Worm (Caenorhabditis elegans) whole organism, young adult: ENCODE results near the gene mtrr-1.
A peak's percentile ranks its signal among the peaks of the same experiment; 100 is the strongest.

ENCODE experiments used
- B0019.2 ChIP-seq: fragments of 200-800 bp; sonication (Bioruptor generic); conservative IDR thresholded peaks from 2 replicates; pipeline ENCODE4 v1.3.6; 2022; ENCODE audit warnings: missing genetic modification reagents, missing genetic modification characterization, missing compliant biosample characterization
- B0035.1 ChIP-seq: sonication (generic microtip); optimal IDR thresholded peaks from 2 replicates; lab custom pipeline; 2016; ENCODE audit warnings: missing genetic modification characterization, mild to moderate bottlenecking, missing compliant biosample characterization, missing genotype, missing genetic modification reagents
- B0261.1 ChIP-seq: sonication (generic microtip); optimal IDR thresholded peaks from 2 replicates; lab custom pipeline; 2016; ENCODE audit warnings: mild to moderate bottlenecking, missing genetic modification characterization, moderate library complexity, missing compliant biosample characterization
- B0336.3 ChIP-seq: fragments of 200-800 bp; sonication (Bioruptor generic); IDR thresholded peaks from 2 replicates; pipeline ENCODE4 v1.3.6; 2022; ENCODE audit warnings: missing genetic modification characterization, missing compliant biosample characterization
- C06A6.2 ChIP-seq: fragments of 200-800 bp; sonication (Bioruptor generic); conservative IDR thresholded peaks from 2 replicates; pipeline ENCODE4 v1.3.6; 2022; ENCODE audit warnings: missing genetic modification characterization, missing compliant biosample characterization
- F33H1.4 ChIP-seq: fragments of 200-800 bp; sonication (Bioruptor generic); IDR thresholded peaks from 2 replicates; pipeline ENCODE4 v1.3.6; 2022; ENCODE audit warnings: missing genetic modification reagents, missing genetic modification characterization, missing compliant biosample characterization
- F37B4.10 ChIP-seq: fragments of 200-800 bp; sonication (Bioruptor generic); IDR thresholded peaks from 2 replicates; pipeline ENCODE4 v1.3.6; 2022; ENCODE audit warnings: missing genetic modification characterization, missing compliant biosample characterization
- F39B2.1 ChIP-seq: fragments of 200-800 bp; sonication (Bioruptor generic); IDR thresholded peaks from 2 replicates; pipeline ENCODE4 v1.3.6; 2022; ENCODE audit warnings: missing genetic modification reagents, missing genetic modification characterization, missing compliant biosample characterization
- K11D2.4 ChIP-seq: fragments of 200-800 bp; sonication (Bioruptor generic); IDR thresholded peaks from 2 replicates; pipeline ENCODE4 v1.3.6; 2022; ENCODE audit warnings: missing genetic modification reagents, missing genetic modification characterization, missing compliant biosample characterization
- T26A5.8 ChIP-seq: sonication (generic microtip); optimal IDR thresholded peaks from 2 replicates; lab custom pipeline; 2016; ENCODE audit warnings: missing genetic modification characterization, missing compliant biosample characterization
- Y56A3A.18 ChIP-seq: fragments of 200-800 bp; sonication (Bioruptor generic); IDR thresholded peaks from 2 replicates; pipeline ENCODE4 v1.3.6; 2022; ENCODE audit warnings: missing genetic modification reagents, missing genetic modification characterization, missing compliant biosample characterization
- Y79H2A.3 ChIP-seq: fragments of 200-800 bp; sonication (Bioruptor generic); conservative IDR thresholded peaks from 2 replicates; pipeline ENCODE4 v1.3.6; 2022; ENCODE audit warnings: missing genetic modification reagents, missing genetic modification characterization, missing compliant biosample characterization
- Y95B8A.8 ChIP-seq: fragments of 200-800 bp; sonication (Bioruptor generic); IDR thresholded peaks from 2 replicates; pipeline ENCODE4 v1.3.6; 2022; ENCODE audit warnings: missing genetic modification reagents, missing genetic modification characterization, missing compliant biosample characterization
- akir-1 ChIP-seq: fragments of 200-800 bp; sonication (Bioruptor generic); optimal IDR thresholded peaks from 2 replicates; lab custom pipeline; 2018; ENCODE audit warnings: mild to moderate bottlenecking, missing genetic modification characterization, moderate library complexity, missing compliant biosample characterization
- bed-2 ChIP-seq: fragments of 200-800 bp; sonication (Bioruptor generic); IDR thresholded peaks from 2 replicates; pipeline ENCODE4 v1.3.6; 2022; ENCODE audit warnings: missing genetic modification reagents, missing genetic modification characterization, missing compliant biosample characterization
- ceh-40 ChIP-seq: fragments of 200-800 bp; sonication (Bioruptor generic); IDR thresholded peaks from 2 replicates; pipeline ENCODE4 v1.3.6; 2022; ENCODE audit warnings: missing genetic modification characterization, missing compliant biosample characterization
- ceh-79 ChIP-seq: sonication (generic microtip); optimal IDR thresholded peaks from 2 replicates; lab custom pipeline; 2017; ENCODE audit warnings: mild to moderate bottlenecking, missing genetic modification characterization, missing compliant biosample characterization
- ceh-91 ChIP-seq: fragments of 200-800 bp; sonication (Bioruptor generic); IDR thresholded peaks from 2 replicates; pipeline ENCODE4 v1.3.6; 2022; ENCODE audit warnings: missing genetic modification reagents, missing genetic modification characterization, missing compliant biosample characterization
- die-1 ChIP-seq: sonication (generic microtip); optimal IDR thresholded peaks from 2 replicates; lab custom pipeline; 2016; ENCODE audit warnings: missing genotype, mild to moderate bottlenecking, missing genetic modification characterization, missing compliant biosample characterization
- dpff-1 ChIP-seq: sonication (generic microtip); optimal IDR thresholded peaks from 2 replicates; lab custom pipeline; 2017; ENCODE audit warnings: mild to moderate bottlenecking, missing genetic modification characterization, missing compliant biosample characterization
- dpl-1 ChIP-seq: fragments of 150-350 bp; optimal IDR thresholded peaks from 2 replicates; lab custom pipeline; 2014; ENCODE audit warnings: missing biosample characterization, missing genetic modification reagents, missing genetic modification characterization
- efl-1 ChIP-seq: fragments of 150-350 bp; optimal IDR thresholded peaks from 2 replicates; lab custom pipeline; 2014; ENCODE audit warnings: missing biosample characterization, missing genetic modification reagents, missing genetic modification characterization
- gei-17 ChIP-seq: fragments of 200-800 bp; sonication (Bioruptor generic); optimal IDR thresholded peaks from 2 replicates; lab custom pipeline; 2018; ENCODE audit warnings: mild to moderate bottlenecking, missing genetic modification characterization, missing compliant biosample characterization
- him-1 ChIP-seq: sonication (generic microtip); optimal IDR thresholded peaks from 2 replicates; lab custom pipeline; 2016; ENCODE audit warnings: missing genotype, missing genetic modification reagents, missing genetic modification characterization, missing compliant biosample characterization
- hrde-1 ChIP-seq: sonication (generic microtip); optimal IDR thresholded peaks from 2 replicates; lab custom pipeline; 2016; ENCODE audit warnings: missing genetic modification characterization, mild to moderate bottlenecking, missing compliant biosample characterization, moderate library complexity, missing genotype, missing genetic modification reagents, borderline replicate concordance
- hsf-1 ChIP-seq: fragments of 200-800 bp; sonication (Bioruptor generic); IDR thresholded peaks from 2 replicates; pipeline ENCODE4 v1.3.6; 2022; ENCODE audit warnings: missing genetic modification reagents, missing genetic modification characterization, missing compliant biosample characterization
- lin-35 ChIP-seq, 3 experiments: fragments of 150-350 bp in 2 of 3; sonication (generic microtip) in 1 of 3; optimal IDR thresholded peaks; 2 replicates each; lab custom pipeline; 2014 to 2018; ENCODE audit warnings: missing biosample characterization in 3 of 3, missing genetic modification characterization in 3 of 3, missing genetic modification reagents in 3 of 3
- lin-40 ChIP-seq: sonication (generic microtip); optimal IDR thresholded peaks from 2 replicates; lab custom pipeline; 2016; ENCODE audit warnings: missing genetic modification characterization, mild to moderate bottlenecking, missing compliant biosample characterization, missing genotype, missing genetic modification reagents
- lir-1 ChIP-seq: fragments of 200-800 bp; sonication (Bioruptor generic); conservative IDR thresholded peaks from 2 replicates; pipeline ENCODE4 v1.3.6; 2022; ENCODE audit warnings: missing genetic modification reagents, missing genetic modification characterization, missing compliant biosample characterization
- lsl-1 ChIP-seq: fragments of 200-800 bp; sonication (Bioruptor generic); optimal IDR thresholded peaks from 2 replicates; lab custom pipeline; 2018; ENCODE audit warnings: mild to moderate bottlenecking, missing genetic modification characterization, moderate library complexity, missing compliant biosample characterization
- lsy-27 ChIP-seq: sonication (generic microtip); optimal IDR thresholded peaks from 2 replicates; lab custom pipeline; 2017; ENCODE audit warnings: missing genetic modification characterization, mild to moderate bottlenecking, missing compliant biosample characterization, antibody characterized with exemption, missing genotype, borderline replicate concordance; ENCODE audit not compliant: insufficient read depth
- madf-10 ChIP-seq: sonication (generic microtip); optimal IDR thresholded peaks from 2 replicates; lab custom pipeline; 2016; ENCODE audit warnings: mild to moderate bottlenecking, missing genetic modification characterization, missing compliant biosample characterization
- mcd-1 ChIP-seq: fragments of 200-800 bp; sonication (Bioruptor generic); IDR thresholded peaks from 2 replicates; pipeline ENCODE4 v1.3.6; 2022; ENCODE audit warnings: missing genetic modification reagents, missing genetic modification characterization, missing compliant biosample characterization
- mes-4 ChIP-seq: sonication (generic microtip); optimal IDR thresholded peaks from 2 replicates; lab custom pipeline; 2016; ENCODE audit warnings: missing genotype, missing genetic modification characterization, missing compliant biosample characterization
- nfyb-1 ChIP-seq: fragments of 200-800 bp; sonication (Bioruptor generic); IDR thresholded peaks from 2 replicates; pipeline ENCODE4 v1.3.6; 2022; ENCODE audit warnings: missing genetic modification reagents, missing genetic modification characterization, missing compliant biosample characterization
- nhr-27 ChIP-seq: fragments of 200-800 bp; sonication (Bioruptor generic); optimal IDR thresholded peaks from 2 replicates; lab custom pipeline; 2018; ENCODE audit warnings: mild to moderate bottlenecking, missing genetic modification characterization, moderate library complexity, missing compliant biosample characterization
- nhr-80 ChIP-seq: sonication (generic microtip); optimal IDR thresholded peaks from 2 replicates; lab custom pipeline; 2016; ENCODE audit warnings: missing genetic modification characterization, missing compliant biosample characterization
- rcor-1 ChIP-seq: fragments of 200-800 bp; sonication (Bioruptor generic); IDR thresholded peaks from 2 replicates; pipeline ENCODE4 v1.3.6; 2022; ENCODE audit warnings: missing genetic modification reagents, missing genetic modification characterization, missing compliant biosample characterization
- snpc-1.1 ChIP-seq: sonication (generic microtip); optimal IDR thresholded peaks from 2 replicates; lab custom pipeline; 2017; ENCODE audit warnings: missing genetic modification characterization, mild to moderate bottlenecking, missing compliant biosample characterization, antibody characterized with exemption, moderate library complexity, missing genotype, missing genetic modification reagents; ENCODE audit not compliant: insufficient read depth
- snpc-1.3 ChIP-seq: sonication (generic microtip); optimal IDR thresholded peaks from 2 replicates; lab custom pipeline; 2017; ENCODE audit warnings: missing genetic modification characterization, mild to moderate bottlenecking, missing compliant biosample characterization, antibody characterized with exemption, moderate library complexity, missing genotype, missing genetic modification reagents; ENCODE audit not compliant: insufficient read depth
- tbp1 ChIP-seq: fragments of 200-800 bp; sonication (Bioruptor generic); optimal IDR thresholded peaks from 2 replicates; lab custom pipeline; 2018; ENCODE audit warnings: mild to moderate bottlenecking, missing genetic modification characterization, missing compliant biosample characterization
- tlf-1 ChIP-seq: fragments of 200-800 bp; sonication (Bioruptor generic); optimal IDR thresholded peaks from 2 replicates; lab custom pipeline; 2018; ENCODE audit warnings: mild to moderate bottlenecking, missing genetic modification characterization, missing compliant biosample characterization
- zfh-2 ChIP-seq: fragments of 200-800 bp; sonication (Bioruptor generic); conservative IDR thresholded peaks from 2 replicates; pipeline ENCODE4 v1.3.6; 2022; ENCODE audit warnings: missing genetic modification reagents, missing genetic modification characterization, missing compliant biosample characterization
- zim-3 ChIP-seq: sonication (generic microtip); optimal IDR thresholded peaks from 2 replicates; lab custom pipeline; 2017; ENCODE audit warnings: mild to moderate bottlenecking, missing genetic modification characterization, moderate library complexity, missing compliant biosample characterization
- ztf-3 ChIP-seq: fragments of 200-800 bp; sonication (Bioruptor generic); optimal IDR thresholded peaks from 2 replicates; lab custom pipeline; 2018; ENCODE audit warnings: mild to moderate bottlenecking, missing genetic modification characterization, missing compliant biosample characterization
- ztf-6 ChIP-seq: fragments of 200-800 bp; sonication (Bioruptor generic); IDR thresholded peaks from 2 replicates; pipeline ENCODE4 v1.3.6; 2022; ENCODE audit warnings: missing genetic modification reagents, missing genetic modification characterization, missing compliant biosample characterization

Gene mtrr-1

ce11 chrII:9284358-9285170 is 1.2 kb upstream of the mtrr-1 start (continued):
- TF ChIP-seq zfh-2 (0 out of 2 replicates have a peak, but pooled peaks have one; percentile 43), rcor-1 (GFP tag; lab: Robert Waterston, UW) (no peak), B0019.2 (no peak), Y56A3A.18 (GFP tag; lab: Robert Waterston, UW) (peak; percentile 38; the same call in 1 of the 2 replicates), Y95B8A.8 (GFP tag; lab: Robert Waterston, UW) (no peak), C06A6.2 (GFP tag; lab: Robert Waterston, UW) (no peak), madf-10 (peak; percentile 64), mcd-1 (GFP tag; lab: Robert Waterston, UW) (no peak), B0336.3 (no peak), nfyb-1 (0 out of 2 replicates have a peak, but pooled peaks have one; percentile 3), K11D2.4 (0 out of 2 replicates have a peak, but pooled peaks have one; percentile 19), ceh-91 (GFP tag; lab: Robert Waterston, UW) (no peak)

- TF ChIP-seq snpc-1.3 (tag; lab: Kevin White, UChicago) (no peak), B0261.1 (tag; lab: Kevin White, UChicago) (no peak), ceh-40 (no peak), rcor-1 (GFP tag; lab: Robert Waterston, UW) (no peak), die-1 (tag; lab: Kevin White, UChicago) (no peak), akir-1 (GFP tag; lab: Kevin White, UChicago) (no peak), ceh-79 (tag; lab: Kevin White, UChicago) (no peak), F39B2.1 (GFP tag; lab: Robert Waterston, UW) (no peak), B0035.1 (tag; lab: Kevin White, UChicago) (no peak), gei-17 (no peak), F33H1.4 (peak; percentile 49), lsl-1 (GFP tag; lab: Kevin White, UChicago) (no peak), lsy-27 (no peak), nhr-27 (no peak), ceh-91 (GFP tag; lab: Robert Waterston, UW) (peak; percentile 29; the same call in 1 of the 2 replicates), F37B4.10 (GFP tag; lab: Robert Waterston, UW) (no peak), snpc-1.1 (no peak), nhr-80 (tag; lab: Kevin White, UChicago) (no peak), ztf-3 (no peak), lin-35 (GFP tag; optimal IDR thresholded peaks at IDR 0.05; lab: Kevin White, UChicago) (no peak), tlf-1 (GFP tag; lab: Kevin White, UChicago) (no peak), tbp1 (GFP tag; lab: Kevin White, UChicago) (no peak), him-1 (no peak), lin-40 (no peak), lir-1 (GFP tag; lab: Robert Waterston, UW) (no peak), dpl-1 (peak; percentile 1), C06A6.2 (GFP tag; lab: Robert Waterston, UW) (no peak), ztf-6 (GFP tag; lab: Robert Waterston, UW) (no peak), efl-1 (GFP tag; lab: Kevin White, UChicago) (peak; percentile 73), hrde-1 (no peak), T26A5.8 (tag; lab: Kevin White, UChicago) (no peak), zim-3 (no peak), dpff-1 (tag; lab: Kevin White, UChicago) (no peak), B0336.3 (no peak), hsf-1 (GFP tag; lab: Robert Waterston, UW) (no peak), Y79H2A.3 (GFP tag; lab: Robert Waterston, UW) (no peak), bed-2 (no peak), mes-4 (no peak)
Measured at ce11 chrII:9289127-9289526, 3.4 kb downstream of the mtrr-1 start.
